Fruit fly (Drosophila melanogaster): ENCODE measurements around the gene CG3434.
A peak's percentile ranks its signal among the peaks of the same experiment; 100 is the strongest.

The CG3434 gene

DNA sequence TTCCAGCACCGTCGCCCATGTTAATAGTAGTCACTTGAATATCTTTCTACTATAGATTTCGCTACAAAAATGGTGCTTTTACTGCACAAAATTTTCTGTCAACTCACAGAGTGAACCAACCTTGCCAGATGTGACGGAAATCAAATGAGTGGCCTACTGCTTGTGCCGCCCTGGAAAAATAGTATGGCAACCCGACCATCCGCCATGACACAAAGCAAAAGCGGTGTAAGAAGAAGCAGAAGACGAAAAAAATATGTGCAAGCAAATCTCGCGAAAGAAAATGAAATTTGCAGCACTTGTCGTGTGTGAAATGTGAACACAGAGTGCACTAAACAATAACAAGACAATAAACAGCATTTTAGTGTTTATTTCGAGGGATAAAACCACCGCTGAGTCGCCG is 16.2 kb upstream of the CG3434 start, which contains the start of the genes Uch-L5 and Jarid2:
Uch-L5 (minus strand) TSS at position 137 of the 400 bp plus-strand sequence.
Jarid2 (plus strand) TSS at position 210 of the 400 bp plus-strand sequence.
- TF ChIP-seq CG12768 (GFP tag; optimal IDR thresholded peaks at IDR 0.05) (peak; percentile 12), Crg-1 (GFP tag; optimal IDR thresholded peaks at IDR 0.05) (peak; percentile 45), kay (GFP tag; ENCODE audit: borderline replicate concordance) (no peak), CG1620 (GFP tag; optimal IDR thresholded peaks at IDR 0.05) (peak; percentile 56), ovo (GFP tag; optimal IDR thresholded peaks at IDR 0.05) (peak; percentile 47), tj (GFP tag; optimal IDR thresholded peaks at IDR 0.05) (peak; percentile 70), Clk (GFP tag; optimal IDR thresholded peaks at IDR 0.05) (no peak), CG11617 (GFP tag; optimal IDR thresholded peaks at IDR 0.05) (peak; percentile 8), bab1 (GFP tag; optimal IDR thresholded peaks at IDR 0.05) (peak; percentile 84), CG7045 (GFP tag; optimal IDR thresholded peaks at IDR 0.05) (peak; percentile 16), toe (GFP tag; optimal IDR thresholded peaks at IDR 0.05) (no peak), CG33017 (tag; optimal IDR thresholded peaks at IDR 0.05) (peak; percentile 26), CG14711 (tag; optimal IDR thresholded peaks at IDR 0.05) (peak; percentile 63), pad (GFP tag; optimal IDR thresholded peaks at IDR 0.05) (peak; percentile 37), cnc (optimal IDR thresholded peaks at IDR 0.05) (peak; percentile 81 to 92), cic (GFP tag; optimal IDR thresholded peaks at IDR 0.05) (peak; percentile 34), CG7101 (tag; optimal IDR thresholded peaks at IDR 0.05) (peak; percentile 61), Hr96 (GFP tag; optimal IDR thresholded peaks at IDR 0.05) (no peak), Mnt (GFP tag; optimal IDR thresholded peaks at IDR 0.05) (peak; percentile 69), CG5204 (GFP tag; optimal IDR thresholded peaks at IDR 0.05) (no peak)

DNA sequence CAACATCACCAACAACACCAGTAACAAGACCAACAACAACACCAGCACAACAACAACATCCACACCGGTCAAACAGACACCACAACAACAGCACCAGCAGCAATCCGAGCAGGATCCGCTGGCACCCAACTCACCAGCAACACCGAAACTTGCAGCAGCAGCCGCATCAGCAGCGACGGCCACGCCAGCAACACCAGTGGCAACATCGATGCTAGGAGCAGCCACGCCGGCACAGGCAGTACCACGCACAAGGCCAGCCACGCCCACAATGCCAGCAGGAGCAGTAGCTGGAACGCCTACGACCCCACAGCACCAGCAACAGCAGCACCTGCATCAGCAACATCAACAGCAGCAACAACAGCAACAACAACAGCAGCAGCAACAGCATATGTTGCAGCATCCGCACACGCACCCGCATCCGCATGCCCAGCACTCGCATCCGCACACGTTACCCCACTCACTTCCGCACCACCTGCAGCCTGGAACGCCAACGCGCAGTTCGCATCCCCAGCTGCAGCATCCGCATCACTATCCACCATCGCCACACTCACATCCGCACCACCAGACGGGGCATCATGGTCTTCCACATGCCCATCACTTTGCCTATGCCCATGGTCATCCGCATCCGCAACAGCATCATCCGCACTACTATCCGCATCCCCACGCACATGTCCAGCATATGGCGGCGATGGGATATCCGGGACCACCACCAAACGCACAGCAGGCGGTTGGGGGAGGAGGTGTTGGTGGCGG is 10.7 kb upstream of the CG3434 start:
- TF ChIP-seq CG1620 (GFP tag; optimal IDR thresholded peaks at IDR 0.05) (no peak), CG33017 (tag; optimal IDR thresholded peaks at IDR 0.05) (no peak), Mnt (GFP tag; optimal IDR thresholded peaks at IDR 0.05) (no peak), cnc (optimal IDR thresholded peaks at IDR 0.05) (no peak), pad (GFP tag; optimal IDR thresholded peaks at IDR 0.05) (no peak), cic (GFP tag; optimal IDR thresholded peaks at IDR 0.05) (no peak), ovo (GFP tag; optimal IDR thresholded peaks at IDR 0.05) (no peak), CG11617 (GFP tag; optimal IDR thresholded peaks at IDR 0.05) (no peak), Clk (GFP tag; optimal IDR thresholded peaks at IDR 0.05) (no peak), CG7045 (GFP tag; optimal IDR thresholded peaks at IDR 0.05) (no peak)

DNA sequence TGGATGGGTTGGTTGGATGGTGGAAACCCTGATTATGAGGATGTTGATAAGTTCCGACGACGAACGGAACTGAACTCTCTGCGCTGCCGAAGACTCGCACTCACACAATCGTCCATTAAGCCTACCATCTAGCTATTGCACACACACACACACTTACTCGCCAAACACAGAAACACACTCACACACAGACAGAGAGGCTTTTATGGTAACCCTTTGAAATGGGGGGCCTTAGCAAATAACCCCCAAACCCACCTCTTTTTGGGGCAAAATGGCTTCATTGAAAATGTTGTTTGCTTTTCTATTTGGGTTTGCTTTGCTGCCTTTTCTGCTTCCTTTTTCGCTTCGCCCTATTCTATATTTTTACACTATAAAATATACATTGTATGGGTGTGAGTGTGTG is 8.5 kb upstream of the CG3434 start:
- TF ChIP-seq bab1 (GFP tag; optimal IDR thresholded peaks at IDR 0.05) (no peak), CG7101 (tag; optimal IDR thresholded peaks at IDR 0.05) (no peak), Clk (GFP tag; optimal IDR thresholded peaks at IDR 0.05) (peak; percentile 0), cic (GFP tag; optimal IDR thresholded peaks at IDR 0.05) (peak; percentile 26)

DNA sequence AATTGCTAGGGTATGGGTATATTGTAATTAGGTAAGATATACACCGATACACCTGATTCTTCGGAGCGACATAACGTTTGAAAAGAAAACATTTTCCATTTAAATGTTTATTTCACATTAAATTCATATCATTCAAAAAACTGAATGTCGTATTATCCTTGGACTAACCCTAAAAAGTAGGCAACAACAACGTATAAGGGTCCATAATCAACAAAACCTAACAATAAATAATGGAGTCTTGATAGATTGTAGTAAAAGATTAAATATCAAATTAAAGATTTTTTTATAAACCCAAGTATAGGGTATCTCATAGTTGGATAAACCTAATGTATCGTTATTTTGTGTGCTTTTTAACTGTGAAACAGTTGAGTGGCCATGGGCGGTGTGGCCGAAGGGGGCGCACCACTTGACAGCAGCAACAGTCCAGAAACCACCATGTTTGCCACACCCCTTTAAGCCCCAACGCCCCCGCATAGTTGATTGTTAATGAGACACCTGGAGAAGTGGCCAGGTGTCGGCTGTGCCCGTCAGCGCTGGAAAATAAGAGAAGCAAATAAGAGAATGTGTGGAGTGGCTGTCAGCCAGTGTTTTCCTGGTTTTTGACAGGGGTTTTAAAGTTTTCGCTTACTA is 7.8 kb upstream of the CG3434 start:
- peak; percentile 3 for TF ChIP-seq bab1 (GFP tag; optimal IDR thresholded peaks at IDR 0.05)
- TF ChIP-seq CG7045 (GFP tag; optimal IDR thresholded peaks at IDR 0.05), result peak; percentile 36
- no peak for TF ChIP-seq Hr96 (GFP tag; optimal IDR thresholded peaks at IDR 0.05)

DNA sequence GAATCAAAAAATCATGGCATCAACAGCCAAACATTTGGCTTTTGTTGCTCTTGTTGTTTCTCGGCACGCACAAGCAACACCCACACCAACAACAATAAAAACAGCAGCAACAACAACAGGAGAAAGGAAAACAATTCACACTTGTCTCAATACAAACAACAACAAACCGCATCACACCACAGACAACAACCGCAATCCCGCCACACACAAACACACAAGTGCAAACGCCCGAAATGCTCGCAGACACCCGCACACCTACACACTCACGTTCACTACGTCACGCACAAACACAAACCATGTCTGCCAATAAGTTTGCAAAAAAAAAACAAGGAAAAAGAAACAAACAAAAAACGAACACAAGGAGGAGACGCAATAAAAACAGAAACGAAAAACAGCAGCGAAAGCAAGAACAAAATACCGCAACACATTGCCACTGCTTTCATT is 7.2 kb upstream of the CG3434 start:
- no peak for TF ChIP-seq Clk (GFP tag; optimal IDR thresholded peaks at IDR 0.05)
- no peak for TF ChIP-seq CG12768 (GFP tag; optimal IDR thresholded peaks at IDR 0.05)
- TF ChIP-seq CG14711 (tag; optimal IDR thresholded peaks at IDR 0.05), result no peak
- TF ChIP-seq pad (GFP tag; optimal IDR thresholded peaks at IDR 0.05), result no peak
- TF ChIP-seq Hr96 (GFP tag; optimal IDR thresholded peaks at IDR 0.05), result no peak
- TF ChIP-seq cic (GFP tag; optimal IDR thresholded peaks at IDR 0.05), result no peak
- no peak for TF ChIP-seq cnc (optimal IDR thresholded peaks at IDR 0.05)
- no peak for TF ChIP-seq kay (GFP tag; ENCODE audit: borderline replicate concordance)
- no peak for TF ChIP-seq ovo (GFP tag; optimal IDR thresholded peaks at IDR 0.05)
- no peak for TF ChIP-seq toe (GFP tag; optimal IDR thresholded peaks at IDR 0.05)

DNA sequence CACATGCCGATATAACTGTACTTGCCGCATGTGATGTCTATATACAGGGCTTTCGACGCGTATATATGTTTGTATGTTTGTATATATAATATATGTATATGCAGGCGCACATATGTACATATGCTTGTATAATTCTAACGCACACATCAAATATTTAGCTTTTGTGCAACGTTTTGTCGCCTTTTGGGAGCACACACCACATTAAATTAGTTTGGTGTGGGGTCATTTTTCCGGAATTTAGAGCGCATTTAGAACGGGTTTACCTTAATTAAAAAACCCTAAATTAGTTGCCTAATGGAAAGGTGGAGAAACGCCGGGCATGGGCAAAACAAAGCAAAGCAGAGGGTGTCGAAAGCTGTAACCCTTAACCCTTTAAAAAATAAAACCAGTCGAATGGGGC is 6.7 kb upstream of the CG3434 start:
- TF ChIP-seq kay (GFP tag; ENCODE audit: borderline replicate concordance), result peak; percentile 78
- TF ChIP-seq CG12768 (GFP tag; optimal IDR thresholded peaks at IDR 0.05), result no peak

DNA sequence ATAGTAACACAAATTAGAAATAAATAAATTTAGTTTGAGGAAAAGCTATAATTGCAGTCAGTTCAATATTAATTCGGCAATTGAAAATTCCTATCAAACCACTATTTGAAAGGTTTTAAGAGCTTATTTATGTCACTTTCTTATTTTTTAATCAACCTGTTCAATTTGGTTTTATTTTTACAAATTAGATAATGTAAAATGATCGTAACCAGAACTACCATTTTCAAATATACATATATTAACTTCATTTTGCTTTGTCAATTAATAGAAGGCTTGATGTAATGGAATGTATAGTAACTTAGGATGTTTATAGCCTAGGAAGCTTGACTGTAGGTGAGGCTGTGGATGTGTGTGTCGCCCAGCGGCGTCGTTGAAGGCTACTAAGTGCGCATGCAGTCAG is 6.0 kb upstream of the CG3434 start:
- TF ChIP-seq CG33017 (tag; optimal IDR thresholded peaks at IDR 0.05) (peak; percentile 32), CG11617 (GFP tag; optimal IDR thresholded peaks at IDR 0.05) (peak; percentile 34), CG5204 (GFP tag; optimal IDR thresholded peaks at IDR 0.05) (peak; percentile 57), toe (GFP tag; optimal IDR thresholded peaks at IDR 0.05) (peak; percentile 42), kay (GFP tag; ENCODE audit: borderline replicate concordance) (no peak), CG7045 (GFP tag; optimal IDR thresholded peaks at IDR 0.05) (peak; percentile 47), Crg-1 (GFP tag; optimal IDR thresholded peaks at IDR 0.05) (no peak), CG7101 (tag; optimal IDR thresholded peaks at IDR 0.05) (peak; percentile 9), CG12768 (GFP tag; optimal IDR thresholded peaks at IDR 0.05) (peak; percentile 24), Hr96 (GFP tag; optimal IDR thresholded peaks at IDR 0.05) (no peak), Clk (GFP tag; optimal IDR thresholded peaks at IDR 0.05) (peak; percentile 32)

All from whole organism, adult.